Worm (Caenorhabditis elegans) whole organism, young adult: Measurements from ENCODE around the gene F26F2.5.

Source experiments
- F33H1.4 ChIP-seq: fragments of 200-800 bp; sonication (Bioruptor generic); IDR thresholded peaks from 2 replicates; pipeline ENCODE4 v1.3.6; 2022; ENCODE audit warnings: missing genetic modification reagents, missing genetic modification characterization, missing compliant biosample characterization
- F39B2.1 ChIP-seq: fragments of 200-800 bp; sonication (Bioruptor generic); IDR thresholded peaks from 2 replicates; pipeline ENCODE4 v1.3.6; 2022; ENCODE audit warnings: missing genetic modification reagents, missing genetic modification characterization, missing compliant biosample characterization
- K12H6.12 ChIP-seq: fragments of 200-800 bp; sonication (Bioruptor generic); optimal IDR thresholded peaks from 2 replicates; lab custom pipeline; 2018; ENCODE audit warnings: mild to moderate bottlenecking, missing genetic modification characterization, missing compliant biosample characterization
- Y56A3A.18 ChIP-seq: fragments of 200-800 bp; sonication (Bioruptor generic); IDR thresholded peaks from 2 replicates; pipeline ENCODE4 v1.3.6; 2022; ENCODE audit warnings: missing genetic modification reagents, missing genetic modification characterization, missing compliant biosample characterization
- ama-1 ChIP-seq, 3 experiments: fragments of 150-350 bp in 1 of 3; sonication (generic microtip) in 2 of 3; optimal IDR thresholded peaks; 2 replicates each; lab custom pipeline; 2014 to 2018; ENCODE audit warnings: missing biosample characterization in 2 of 3, missing genetic modification characterization in 2 of 3, missing genetic modification reagents in 2 of 3
- aptf-3 ChIP-seq: fragments of 200-800 bp; sonication (Bioruptor generic); IDR thresholded peaks from 2 replicates; pipeline ENCODE4 v1.3.6; 2022; ENCODE audit warnings: missing genetic modification characterization, missing compliant biosample characterization
- lin-35 ChIP-seq, 3 experiments: fragments of 150-350 bp in 2 of 3; sonication (generic microtip) in 1 of 3; optimal IDR thresholded peaks; 2 replicates each; lab custom pipeline; 2014 to 2018; ENCODE audit warnings: missing biosample characterization in 3 of 3, missing genetic modification characterization in 3 of 3, missing genetic modification reagents in 3 of 3
- nhr-90 ChIP-seq: sonication (generic microtip); optimal IDR thresholded peaks from 2 replicates; lab custom pipeline; 2016; ENCODE audit warnings: missing genotype, mild to moderate bottlenecking, missing genetic modification characterization, missing compliant biosample characterization
- repo-1 ChIP-seq: sonication (generic microtip); optimal IDR thresholded peaks from 2 replicates; lab custom pipeline; 2017; ENCODE audit warnings: mild to moderate bottlenecking, missing genetic modification characterization, missing compliant biosample characterization

- TF ChIP-seq F39B2.1 (no peak), F33H1.4 (no peak), repo-1 (tag; lab: Kevin White, UChicago) (no peak), aptf-3 (GFP tag; lab: Robert Waterston, UW) (no peak), Y56A3A.18 (GFP tag; lab: Robert Waterston, UW) (no peak), K12H6.12 (tag; lab: Kevin White, UChicago) (no peak), nhr-90 (tag; lab: Kevin White, UChicago) (no peak), ama-1 (optimal IDR thresholded peaks at IDR 0.05; lab: Kevin White, UChicago) (no peak), ama-1 (GFP tag; optimal IDR thresholded peaks at IDR 0.05; lab: Kevin White, UChicago) (no peak), lin-35 (GFP tag; optimal IDR thresholded peaks at IDR 0.05; lab: Kevin White, UChicago) (no peak)
Measured at ce11 chrV:20536208-20536607, 37.3 kb upstream of the F26F2.5 start, which contains the start of gene Y38H6C.15.
